Worm (Caenorhabditis elegans): ENCODE results near the gene bath-13.
"Not testable (repeated sequence)": the region's sequence is repeated elsewhere in the genome, so short reads cannot be mapped to it uniquely, and the experiment has no call there.

The bath-13 gene

DNA sequence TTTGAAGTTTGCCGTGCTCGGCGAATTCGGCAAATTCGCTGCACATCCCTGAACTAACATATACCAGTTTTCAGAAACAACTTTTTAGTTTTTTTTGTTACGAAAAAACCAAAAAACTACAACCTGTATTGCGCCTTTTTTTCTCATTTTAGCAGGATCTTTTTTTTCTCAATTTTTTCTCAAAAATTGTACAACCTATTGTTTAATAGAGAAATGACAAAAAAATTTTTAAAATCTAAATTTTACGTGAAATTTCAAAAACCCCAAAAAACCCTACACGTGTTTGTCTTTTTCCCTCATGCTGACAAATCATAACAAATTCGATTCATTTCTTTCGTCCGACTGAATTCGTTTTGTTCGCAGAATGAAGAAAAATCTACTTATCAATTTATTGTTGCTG is 24.1 kb upstream of the bath-13 start, which contains the start of gene K02F6.3:
Gene K02F6.3 (plus strand): TSS at position 301 of the 400 bp plus-strand sequence.
- TF ChIP-seq B0336.3 (GFP tag; IDR thresholded peaks at IDR 0.05) (no peak), T07F8.4 (tag; optimal IDR thresholded peaks at IDR 0.05) (no peak), cebp-1 (GFP tag; IDR thresholded peaks at IDR 0.05) (no peak), cebp-1 (tag; optimal IDR thresholded peaks at IDR 0.05) (no peak), rec-8 (tag; optimal IDR thresholded peaks at IDR 0.05) (no peak), attf-6 (GFP tag; IDR thresholded peaks at IDR 0.05) (no peak), F10E7.11 (tag; optimal IDR thresholded peaks at IDR 0.05) (no peak), aptf-3 (GFP tag; IDR thresholded peaks at IDR 0.05) (no peak), efl-1 (GFP tag; optimal IDR thresholded peaks at IDR 0.05) (no peak), zim-3 (tag; optimal IDR thresholded peaks at IDR 0.05) (no peak)

DNA sequence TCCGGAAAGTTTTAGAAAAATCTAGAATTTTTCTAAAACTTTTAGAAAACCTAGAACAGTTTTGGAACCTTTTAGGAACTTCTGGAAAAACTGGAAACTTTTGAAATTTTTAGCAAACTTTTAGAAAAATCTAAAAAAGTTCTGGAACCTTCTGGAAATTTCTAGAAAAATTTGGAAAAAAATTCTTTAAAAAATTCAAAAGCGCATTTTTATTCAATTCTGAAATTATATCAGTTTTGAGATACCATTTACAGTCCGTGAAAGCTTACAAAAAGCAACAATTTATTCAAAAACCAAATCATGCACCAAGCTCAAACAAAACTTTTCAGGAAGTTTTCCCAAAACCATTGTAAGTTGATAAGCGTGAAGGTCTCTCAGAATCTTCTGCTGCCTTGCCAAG is 16.3 kb upstream of the bath-13 start, which contains the start of gene K02F6.4:
Gene K02F6.4 (plus strand): TSS at position 301 of the 400 bp plus-strand sequence.
- TF ChIP-seq hsf-1 (GFP tag; IDR thresholded peaks at IDR 0.05) = 0 out of 2 replicates have a peak, but pooled peaks have one; percentile 16
- TF ChIP-seq rpc-1 (optimal IDR thresholded peaks at IDR 0.05) = no peak
- TF ChIP-seq rpc-1 (tag; optimal IDR thresholded peaks at IDR 0.05) = no peak
- no peak for TF ChIP-seq ztf-3 (GFP tag; optimal IDR thresholded peaks at IDR 0.05)

DNA sequence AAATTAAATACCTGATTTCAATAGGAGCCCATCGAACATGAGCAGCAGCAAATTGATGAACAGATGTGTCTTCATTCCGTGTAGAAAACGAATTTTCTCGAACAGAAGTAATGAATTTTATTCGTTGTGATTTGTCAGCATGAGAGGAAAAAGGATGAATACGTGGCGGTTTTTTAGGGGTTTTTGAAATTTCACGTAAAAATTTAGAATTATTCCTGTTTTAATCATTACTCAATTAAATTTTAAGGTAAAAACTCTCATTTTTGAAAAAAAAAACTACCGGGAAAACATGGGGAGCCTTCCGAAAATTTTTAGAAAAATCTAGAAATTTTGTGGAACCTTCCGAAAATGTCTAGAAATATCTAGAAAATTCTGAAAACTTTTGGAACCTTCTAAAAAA is 15.9 kb upstream of the bath-13 start, which contains the start of gene K02F6.7:
Gene K02F6.7 (minus strand): TSS at position 101 of the 400 bp plus-strand sequence.
- TF ChIP-seq Y53F4B.3 (GFP tag; IDR thresholded peaks at IDR 0.05) (no peak), nhr-179 (tag; optimal IDR thresholded peaks at IDR 0.05) (no peak), akir-1 (GFP tag; optimal IDR thresholded peaks at IDR 0.05) (no peak), sdz-38 (tag; optimal IDR thresholded peaks at IDR 0.05) (no peak), dox-1 (GFP tag; IDR thresholded peaks at IDR 0.05) (no peak), ztf-28 (GFP tag; IDR thresholded peaks at IDR 0.05) (no peak), sea-2 (GFP tag; IDR thresholded peaks at IDR 0.05) (no peak), nfyb-1 (GFP tag; IDR thresholded peaks at IDR 0.05) (no peak), T26A5.8 (tag; optimal IDR thresholded peaks at IDR 0.05) (no peak), Y56A3A.18 (GFP tag; IDR thresholded peaks at IDR 0.05) (no peak), B0019.2 (GFP tag; conservative IDR thresholded peaks at IDR 0.05) (no peak), hsf-1 (GFP tag; IDR thresholded peaks at IDR 0.05) (no peak), hlh-12 (tag; optimal IDR thresholded peaks at IDR 0.05) (no peak), zfh-2 (GFP tag; conservative IDR thresholded peaks at IDR 0.05) (no peak), cebp-2 (GFP tag; IDR thresholded peaks at IDR 0.05) (no peak), nhr-80 (tag; optimal IDR thresholded peaks at IDR 0.05) (no peak)

DNA sequence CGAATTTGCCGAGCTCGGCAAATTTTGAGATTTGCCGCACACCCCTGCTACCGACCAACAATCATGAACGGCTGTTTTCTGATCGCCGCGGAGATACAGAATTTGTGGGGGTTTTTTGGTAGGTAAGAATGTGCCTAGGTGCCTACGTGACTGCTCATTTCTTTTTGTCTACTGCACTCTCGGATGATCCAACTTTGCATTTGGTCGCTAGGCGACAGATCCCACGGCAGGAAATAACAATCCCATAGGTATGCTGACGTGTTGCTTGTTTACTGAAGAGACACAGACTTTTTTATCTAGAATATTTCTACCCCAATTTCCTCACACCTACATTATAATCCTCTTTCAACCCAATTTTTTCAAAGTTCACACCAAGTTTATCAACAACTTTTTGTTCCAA is 13.1 kb upstream of the bath-13 start, which contains the start of gene K02F6.8:
Gene K02F6.8 (minus strand): TSS at position 101 of the 400 bp plus-strand sequence.
- not testable (repeated sequence) for TF ChIP-seq nhr-80 (tag; optimal IDR thresholded peaks at IDR 0.05); F49E8.2 (tag; optimal IDR thresholded peaks at IDR 0.05; ENCODE audit: insufficient read depth); bed-1 (GFP tag; IDR thresholded peaks at IDR 0.05)

DNA sequence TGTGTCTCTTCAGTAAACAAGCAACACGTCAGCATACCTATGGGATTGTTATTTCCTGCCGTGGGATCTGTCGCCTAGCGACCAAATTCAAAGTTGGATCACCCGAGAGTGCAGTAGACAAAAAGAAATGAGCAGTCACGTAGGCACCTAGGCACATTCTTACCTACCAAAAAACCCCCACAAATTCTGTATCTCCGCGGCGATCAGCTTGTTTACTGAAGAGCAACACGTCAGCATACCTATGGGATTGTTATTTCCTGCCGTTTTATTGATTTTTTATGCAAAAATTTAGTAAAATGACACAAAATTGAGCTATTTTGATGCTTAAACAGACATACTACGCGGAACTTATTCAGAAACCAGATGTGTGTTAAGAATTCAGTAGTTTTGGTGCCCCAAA is 12.6 kb upstream of the bath-13 start, which contains the start of gene K02F6.5:
Gene K02F6.5 (plus strand): TSS at position 301 of the 400 bp plus-strand sequence.
- TF ChIP-seq hmg-20 (GFP tag; IDR thresholded peaks at IDR 0.05); F39B2.1 (GFP tag; IDR thresholded peaks at IDR 0.05); chd-7 (tag; optimal IDR thresholded peaks at IDR 0.05): not testable (repeated sequence)

Data from whole organism, young adult.